Worm (Caenorhabditis elegans) whole organism, young adult: ENCODE measurements around the gene T22B2.2.

ENCODE experiments used
- B0035.1 ChIP-seq: sonication (generic microtip); optimal IDR thresholded peaks from 2 replicates; lab custom pipeline; 2016; ENCODE audit warnings: missing genetic modification characterization, mild to moderate bottlenecking, missing compliant biosample characterization, missing genotype, missing genetic modification reagents
- B0261.1 ChIP-seq: sonication (generic microtip); optimal IDR thresholded peaks from 2 replicates; lab custom pipeline; 2016; ENCODE audit warnings: mild to moderate bottlenecking, missing genetic modification characterization, moderate library complexity, missing compliant biosample characterization
- F10E7.11 ChIP-seq: sonication (generic microtip); optimal IDR thresholded peaks from 2 replicates; lab custom pipeline; 2017; ENCODE audit warnings: mild to moderate bottlenecking, missing genetic modification characterization, moderate library complexity, missing compliant biosample characterization
- F23B12.7 ChIP-seq: sonication (generic microtip); optimal IDR thresholded peaks from 2 replicates; lab custom pipeline; 2017; ENCODE audit warnings: missing genetic modification characterization, mild to moderate bottlenecking, missing compliant biosample characterization, antibody characterized with exemption, moderate library complexity; ENCODE audit not compliant: insufficient read depth
- F33H1.4 ChIP-seq: fragments of 200-800 bp; sonication (Bioruptor generic); IDR thresholded peaks from 2 replicates; pipeline ENCODE4 v1.3.6; 2022; ENCODE audit warnings: missing genetic modification reagents, missing genetic modification characterization, missing compliant biosample characterization
- F39B2.1 ChIP-seq: fragments of 200-800 bp; sonication (Bioruptor generic); IDR thresholded peaks from 2 replicates; pipeline ENCODE4 v1.3.6; 2022; ENCODE audit warnings: missing genetic modification reagents, missing genetic modification characterization, missing compliant biosample characterization
- F55B11.4 ChIP-seq: sonication (generic microtip); optimal IDR thresholded peaks from 2 replicates; lab custom pipeline; 2016; ENCODE audit warnings: missing compliant biosample characterization, missing genetic modification characterization, borderline replicate concordance; ENCODE audit not compliant: insufficient read depth
- K11D2.4 ChIP-seq: fragments of 200-800 bp; sonication (Bioruptor generic); IDR thresholded peaks from 2 replicates; pipeline ENCODE4 v1.3.6; 2022; ENCODE audit warnings: missing genetic modification reagents, missing genetic modification characterization, missing compliant biosample characterization
- T26A5.8 ChIP-seq: sonication (generic microtip); optimal IDR thresholded peaks from 2 replicates; lab custom pipeline; 2016; ENCODE audit warnings: missing genetic modification characterization, missing compliant biosample characterization
- Y53G8AR.9 ChIP-seq: fragments of 200-800 bp; sonication (Bioruptor generic); conservative IDR thresholded peaks from 2 replicates; pipeline ENCODE4 v1.3.6; 2022; ENCODE audit warnings: missing genetic modification reagents, missing genetic modification characterization, missing compliant biosample characterization
- Y67H2A.10 ChIP-seq: fragments of 200-800 bp; sonication (Bioruptor generic); conservative IDR thresholded peaks from 2 replicates; pipeline ENCODE4 v1.3.6; 2022; ENCODE audit warnings: missing genetic modification reagents, missing genetic modification characterization, missing compliant biosample characterization
- Y95B8A.8 ChIP-seq: fragments of 200-800 bp; sonication (Bioruptor generic); IDR thresholded peaks from 2 replicates; pipeline ENCODE4 v1.3.6; 2022; ENCODE audit warnings: missing genetic modification reagents, missing genetic modification characterization, missing compliant biosample characterization
- athp-1 ChIP-seq: sonication (generic microtip); optimal IDR thresholded peaks from 2 replicates; lab custom pipeline; 2017; ENCODE audit warnings: mild to moderate bottlenecking, missing genetic modification characterization, missing compliant biosample characterization
- attf-3 ChIP-seq: fragments of 200-800 bp; sonication (Bioruptor generic); conservative IDR thresholded peaks from 2 replicates; pipeline ENCODE4 v1.3.6; 2022; ENCODE audit warnings: missing genetic modification reagents, missing genetic modification characterization, missing compliant biosample characterization
- attf-5 ChIP-seq: fragments of 200-800 bp; sonication (Bioruptor generic); optimal IDR thresholded peaks from 2 replicates; lab custom pipeline; 2018; ENCODE audit warnings: mild to moderate bottlenecking, missing genetic modification characterization, missing compliant biosample characterization
- bed-1 ChIP-seq: fragments of 200-800 bp; sonication (Bioruptor generic); IDR thresholded peaks from 2 replicates; pipeline ENCODE4 v1.3.6; 2022; ENCODE audit warnings: missing genetic modification reagents, missing genetic modification characterization, missing compliant biosample characterization
- bed-2 ChIP-seq: fragments of 200-800 bp; sonication (Bioruptor generic); IDR thresholded peaks from 2 replicates; pipeline ENCODE4 v1.3.6; 2022; ENCODE audit warnings: missing genetic modification reagents, missing genetic modification characterization, missing compliant biosample characterization
- ccch-3 ChIP-seq: fragments of 200-800 bp; sonication (Bioruptor generic); optimal IDR thresholded peaks from 2 replicates; lab custom pipeline; 2018; ENCODE audit warnings: mild to moderate bottlenecking, missing genetic modification characterization, missing compliant biosample characterization
- die-1 ChIP-seq: sonication (generic microtip); optimal IDR thresholded peaks from 2 replicates; lab custom pipeline; 2016; ENCODE audit warnings: missing genotype, mild to moderate bottlenecking, missing genetic modification characterization, missing compliant biosample characterization
- dpff-1 ChIP-seq: sonication (generic microtip); optimal IDR thresholded peaks from 2 replicates; lab custom pipeline; 2017; ENCODE audit warnings: mild to moderate bottlenecking, missing genetic modification characterization, missing compliant biosample characterization
- efl-1 ChIP-seq: fragments of 150-350 bp; optimal IDR thresholded peaks from 2 replicates; lab custom pipeline; 2014; ENCODE audit warnings: missing biosample characterization, missing genetic modification reagents, missing genetic modification characterization
- egl-18 ChIP-seq: fragments of 200-800 bp; sonication (Bioruptor generic); IDR thresholded peaks from 2 replicates; pipeline ENCODE4 v1.3.6; 2022; ENCODE audit warnings: missing genetic modification reagents, missing genetic modification characterization, missing compliant biosample characterization
- egrh-3 ChIP-seq: fragments of 200-800 bp; sonication (Bioruptor generic); IDR thresholded peaks from 2 replicates; pipeline ENCODE4 v1.3.6; 2022; ENCODE audit warnings: missing genetic modification reagents, missing genetic modification characterization, missing compliant biosample characterization
- ekl-4 ChIP-seq: fragments of 200-800 bp; sonication (Bioruptor generic); IDR thresholded peaks from 2 replicates; pipeline ENCODE4 v1.3.6; 2022; ENCODE audit warnings: missing genetic modification reagents, missing genetic modification characterization, missing compliant biosample characterization
- hlh-12 ChIP-seq: sonication (generic microtip); optimal IDR thresholded peaks from 2 replicates; lab custom pipeline; 2016; ENCODE audit warnings: missing genetic modification characterization, missing compliant biosample characterization
- hmg-1.2 ChIP-seq: fragments of 200-800 bp; sonication (Bioruptor generic); IDR thresholded peaks from 2 replicates; pipeline ENCODE4 v1.3.6; 2022; ENCODE audit warnings: missing genetic modification reagents, missing genetic modification characterization, missing compliant biosample characterization
- hsf-1 ChIP-seq: fragments of 200-800 bp; sonication (Bioruptor generic); IDR thresholded peaks from 2 replicates; pipeline ENCODE4 v1.3.6; 2022; ENCODE audit warnings: missing genetic modification reagents, missing genetic modification characterization, missing compliant biosample characterization
- lir-1 ChIP-seq: fragments of 200-800 bp; sonication (Bioruptor generic); conservative IDR thresholded peaks from 2 replicates; pipeline ENCODE4 v1.3.6; 2022; ENCODE audit warnings: missing genetic modification reagents, missing genetic modification characterization, missing compliant biosample characterization
- madf-10 ChIP-seq: sonication (generic microtip); optimal IDR thresholded peaks from 2 replicates; lab custom pipeline; 2016; ENCODE audit warnings: mild to moderate bottlenecking, missing genetic modification characterization, missing compliant biosample characterization
- mel-28 ChIP-seq: sonication (generic microtip); optimal IDR thresholded peaks from 2 replicates; lab custom pipeline; 2016; ENCODE audit warnings: borderline replicate concordance, mild to moderate bottlenecking, missing genetic modification characterization, missing compliant biosample characterization
- mxl-1 ChIP-seq: sonication (generic microtip); optimal IDR thresholded peaks from 2 replicates; lab custom pipeline; 2016; ENCODE audit warnings: missing genetic modification characterization, missing compliant biosample characterization
- nfya-2 ChIP-seq: fragments of 200-800 bp; sonication (Bioruptor generic); IDR thresholded peaks from 2 replicates; pipeline ENCODE4 v1.3.6; 2022; ENCODE audit warnings: missing genetic modification reagents, missing genetic modification characterization, missing compliant biosample characterization
- nfyb-1 ChIP-seq: fragments of 200-800 bp; sonication (Bioruptor generic); IDR thresholded peaks from 2 replicates; pipeline ENCODE4 v1.3.6; 2022; ENCODE audit warnings: missing genetic modification reagents, missing genetic modification characterization, missing compliant biosample characterization
- nhr-179 ChIP-seq: sonication (generic microtip); optimal IDR thresholded peaks from 2 replicates; lab custom pipeline; 2016; ENCODE audit warnings: mild to moderate bottlenecking, missing genetic modification characterization, missing compliant biosample characterization
- nhr-80 ChIP-seq: sonication (generic microtip); optimal IDR thresholded peaks from 2 replicates; lab custom pipeline; 2016; ENCODE audit warnings: missing genetic modification characterization, missing compliant biosample characterization
- snpc-1.1 ChIP-seq: sonication (generic microtip); optimal IDR thresholded peaks from 2 replicates; lab custom pipeline; 2017; ENCODE audit warnings: missing genetic modification characterization, mild to moderate bottlenecking, missing compliant biosample characterization, antibody characterized with exemption, moderate library complexity, missing genotype, missing genetic modification reagents; ENCODE audit not compliant: insufficient read depth
- snpc-1.3 ChIP-seq: sonication (generic microtip); optimal IDR thresholded peaks from 2 replicates; lab custom pipeline; 2017; ENCODE audit warnings: missing genetic modification characterization, mild to moderate bottlenecking, missing compliant biosample characterization, antibody characterized with exemption, moderate library complexity, missing genotype, missing genetic modification reagents; ENCODE audit not compliant: insufficient read depth
- unc-130 ChIP-seq: sonication (generic microtip); optimal IDR thresholded peaks from 2 replicates; lab custom pipeline; 2016; ENCODE audit warnings: missing genetic modification reagents, missing genetic modification characterization, missing compliant biosample characterization
- unc-62 ChIP-seq: fragments of 150-350 bp; optimal IDR thresholded peaks from 2 replicates; lab custom pipeline; 2014; ENCODE audit warnings: missing biosample characterization, missing genetic modification reagents, missing genetic modification characterization
- xnd-1 ChIP-seq: sonication (generic microtip); optimal IDR thresholded peaks from 2 replicates; lab custom pipeline; 2016; ENCODE audit warnings: missing genotype, missing genetic modification reagents, missing genetic modification characterization, missing compliant biosample characterization
- zfh-2 ChIP-seq: fragments of 200-800 bp; sonication (Bioruptor generic); conservative IDR thresholded peaks from 2 replicates; pipeline ENCODE4 v1.3.6; 2022; ENCODE audit warnings: missing genetic modification reagents, missing genetic modification characterization, missing compliant biosample characterization
- ztf-18 ChIP-seq: sonication (generic microtip); optimal IDR thresholded peaks from 2 replicates; lab custom pipeline; 2016; ENCODE audit warnings: missing genotype, mild to moderate bottlenecking, missing genetic modification characterization, missing compliant biosample characterization
- ztf-22 ChIP-seq: fragments of 200-800 bp; sonication (Bioruptor generic); optimal IDR thresholded peaks from 2 replicates; lab custom pipeline; 2018; ENCODE audit warnings: mild to moderate bottlenecking, missing genetic modification characterization, moderate library complexity, missing compliant biosample characterization
- ztf-28 ChIP-seq: fragments of 200-800 bp; sonication (Bioruptor generic); IDR thresholded peaks from 2 replicates; pipeline ENCODE4 v1.3.6; 2022; ENCODE audit warnings: missing genetic modification reagents, missing genetic modification characterization, missing compliant biosample characterization
- ztf-6 ChIP-seq: fragments of 200-800 bp; sonication (Bioruptor generic); IDR thresholded peaks from 2 replicates; pipeline ENCODE4 v1.3.6; 2022; ENCODE audit warnings: missing genetic modification reagents, missing genetic modification characterization, missing compliant biosample characterization

The T22B2.2 gene

DNA sequence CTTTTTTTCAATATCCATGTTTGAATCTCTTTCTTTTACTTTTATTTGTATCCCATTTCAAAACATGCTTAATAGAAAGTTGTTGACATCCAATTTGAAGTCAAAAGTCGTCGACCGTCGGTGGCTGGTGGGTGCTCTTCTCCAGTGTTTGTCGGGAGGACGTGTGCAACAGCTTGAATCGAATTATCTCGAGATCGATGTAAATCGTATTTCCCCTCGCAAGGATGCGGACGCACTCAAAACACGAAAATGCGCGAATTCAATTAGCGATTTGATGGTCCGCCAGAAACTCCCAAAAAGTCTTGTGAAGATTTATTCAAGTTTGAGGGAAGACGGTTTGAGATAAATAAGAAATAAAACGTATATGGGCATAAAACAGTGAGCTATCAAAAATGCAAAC, 44.5 kb upstream of the T22B2.2 start:
- TF ChIP-seq unc-62 (GFP tag; lab: Kevin White, UChicago) (no peak), nhr-80 (no peak), F55B11.4 (tag; lab: Kevin White, UChicago) (no peak), ztf-28 (GFP tag; lab: Robert Waterston, UW) (no peak), B0035.1 (tag; lab: Kevin White, UChicago) (no peak), snpc-1.1 (tag; lab: Kevin White, UChicago) (no peak), B0261.1 (tag; lab: Kevin White, UChicago) (no peak), egl-18 (GFP tag; lab: Robert Waterston, UW) (no peak), unc-130 (GFP tag; lab: Kevin White, UChicago) (no peak), die-1 (tag; lab: Kevin White, UChicago) (no peak), nhr-179 (no peak), F39B2.1 (GFP tag; lab: Robert Waterston, UW) (no peak), hmg-1.2 (GFP tag; lab: Robert Waterston, UW) (no peak), F23B12.7 (no peak)

DNA sequence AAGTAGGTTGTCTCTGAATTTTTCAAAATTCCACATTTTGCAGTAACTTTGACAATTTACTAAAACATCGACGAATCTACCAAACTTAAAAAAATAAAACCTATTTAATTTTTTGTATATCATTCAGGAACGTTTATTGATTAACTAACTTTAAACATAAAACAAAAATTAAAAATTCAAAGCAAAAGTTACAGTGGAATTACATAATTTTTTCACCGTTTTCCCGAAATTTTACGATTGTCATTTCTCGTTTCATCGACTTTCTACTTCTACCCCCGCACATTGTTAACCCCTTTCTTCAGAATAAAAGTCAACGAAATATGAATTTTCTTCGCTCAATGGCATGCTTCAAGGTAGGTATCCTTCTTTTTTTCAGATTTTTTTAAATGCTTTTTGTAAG, 42.0 kb upstream of the T22B2.2 start, which contains the start of gene F47F2.1:
Gene F47F2.1 (plus strand): TSS at position 301 of the 400 bp plus-strand sequence.
- TF ChIP-seq bed-2 (GFP tag; lab: Robert Waterston, UW) (no peak), K11D2.4 (no peak), attf-5 (GFP tag; lab: Kevin White, UChicago) (no peak), egl-18 (GFP tag; lab: Robert Waterston, UW) (no peak), nfyb-1 (GFP tag; lab: Robert Waterston, UW) (no peak), ekl-4 (GFP tag; lab: Robert Waterston, UW) (no peak), bed-1 (GFP tag; lab: Robert Waterston, UW) (no peak), B0261.1 (tag; lab: Kevin White, UChicago) (no peak), efl-1 (GFP tag; lab: Kevin White, UChicago) (no peak), mel-28 (no peak), ztf-18 (tag; lab: Kevin White, UChicago) (no peak), F55B11.4 (tag; lab: Kevin White, UChicago) (no peak), Y95B8A.8 (no peak), Y67H2A.10 (GFP tag; lab: Robert Waterston, UW) (no peak), snpc-1.3 (tag; lab: Kevin White, UChicago) (no peak), egrh-3 (GFP tag; lab: Robert Waterston, UW) (no peak), mxl-1 (no peak)

DNA sequence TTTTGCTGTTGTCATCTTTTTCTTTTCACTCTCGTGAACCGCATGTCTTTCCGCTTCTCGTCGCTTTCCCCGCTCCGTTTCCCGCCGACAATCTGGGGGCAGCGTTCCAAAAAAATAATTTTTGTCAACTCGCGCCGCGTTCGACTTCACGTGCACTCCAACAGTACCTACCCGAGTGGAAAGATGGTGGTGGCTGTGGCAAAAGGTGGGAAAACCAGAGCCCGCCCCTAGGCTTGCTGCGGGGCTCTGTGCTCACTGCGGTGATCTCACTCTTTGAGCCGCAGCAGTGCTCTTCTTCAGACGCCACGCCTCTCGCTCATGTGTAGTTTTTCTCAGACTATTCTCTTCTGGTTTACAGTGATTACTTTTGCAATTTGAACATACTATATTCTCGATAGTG, 32.6 kb upstream of the T22B2.2 start:
- TF ChIP-seq zfh-2 (GFP tag; lab: Robert Waterston, UW) = peak; percentile 87
- TF ChIP-seq hlh-12 = no peak
- 0 out of 2 replicates have a peak, but pooled peaks have one; percentile 35 for TF ChIP-seq lir-1
- peak; percentile 50; the same call in 1 of the 2 replicates for TF ChIP-seq egrh-3 (GFP tag; lab: Robert Waterston, UW)

DNA sequence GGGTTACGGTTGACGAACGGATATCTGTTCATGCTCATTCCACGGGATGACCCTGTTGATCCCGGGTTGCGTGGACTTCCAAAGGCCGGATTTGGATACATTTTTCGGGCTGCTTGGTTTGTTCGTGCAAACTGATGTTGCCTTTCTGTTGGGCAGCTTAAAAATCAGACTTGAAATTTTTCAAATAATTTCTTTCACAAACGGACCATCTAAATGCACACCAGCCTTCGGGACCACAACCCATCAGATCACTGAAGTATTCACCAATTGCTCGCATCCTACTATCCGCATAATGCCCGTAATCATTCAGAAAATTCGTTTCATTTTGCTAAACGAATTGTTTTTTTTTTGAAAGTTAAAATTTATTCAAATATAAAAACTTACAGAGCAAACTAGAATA, 24.6 kb upstream of the T22B2.2 start, which contains the start of gene F47F2.3:
Gene F47F2.3 (minus strand): TSS at position 101 of the 400 bp plus-strand sequence.
- no peak for TF ChIP-seq Y53G8AR.9
- TF ChIP-seq ekl-4 (GFP tag; lab: Robert Waterston, UW) = no peak
- TF ChIP-seq F10E7.11 = no peak
- no peak for TF ChIP-seq bed-1 (GFP tag; lab: Robert Waterston, UW)
- TF ChIP-seq madf-10 = no peak
- no peak for TF ChIP-seq athp-1 (tag; lab: Kevin White, UChicago)
- TF ChIP-seq T26A5.8 = no peak
- TF ChIP-seq hsf-1 (GFP tag; lab: Robert Waterston, UW) = no peak
- TF ChIP-seq dpff-1 = no peak
- TF ChIP-seq ccch-3 = no peak
- no peak for TF ChIP-seq attf-3 (GFP tag; lab: Robert Waterston, UW)
- TF ChIP-seq ztf-22 (GFP tag; lab: Kevin White, UChicago) = no peak
- TF ChIP-seq F33H1.4 (GFP tag; lab: Robert Waterston, UW) = no peak
- no peak for TF ChIP-seq F23B12.7
- no peak for TF ChIP-seq hlh-12
- no peak for TF ChIP-seq xnd-1 (tag; lab: Kevin White, UChicago)
- no peak for TF ChIP-seq nfya-2 (GFP tag; lab: Robert Waterston, UW)
- TF ChIP-seq ztf-6 (GFP tag; lab: Robert Waterston, UW) = no peak
